Worm (Caenorhabditis elegans) whole organism, young adult: ENCODE measurements around the gene K08D9.9.

Experiments
- B0035.1 ChIP-seq: sonication (generic microtip); optimal IDR thresholded peaks from 2 replicates; lab custom pipeline; 2016; ENCODE audit warnings: missing genetic modification characterization, mild to moderate bottlenecking, missing compliant biosample characterization, missing genotype, missing genetic modification reagents
- F10E7.11 ChIP-seq: sonication (generic microtip); optimal IDR thresholded peaks from 2 replicates; lab custom pipeline; 2017; ENCODE audit warnings: mild to moderate bottlenecking, missing genetic modification characterization, moderate library complexity, missing compliant biosample characterization
- F33H1.4 ChIP-seq: fragments of 200-800 bp; sonication (Bioruptor generic); IDR thresholded peaks from 2 replicates; pipeline ENCODE4 v1.3.6; 2022; ENCODE audit warnings: missing genetic modification reagents, missing genetic modification characterization, missing compliant biosample characterization
- F37B4.10 ChIP-seq: fragments of 200-800 bp; sonication (Bioruptor generic); IDR thresholded peaks from 2 replicates; pipeline ENCODE4 v1.3.6; 2022; ENCODE audit warnings: missing genetic modification characterization, missing compliant biosample characterization
- F49E8.2 ChIP-seq: sonication (generic microtip); optimal IDR thresholded peaks from 3 replicates; lab custom pipeline; 2017; ENCODE audit warnings: missing genetic modification characterization, mild to moderate bottlenecking, missing compliant biosample characterization, antibody characterized with exemption, moderate library complexity; ENCODE audit not compliant: insufficient read depth
- ama-1 ChIP-seq, 3 experiments: fragments of 150-350 bp in 1 of 3; sonication (generic microtip) in 2 of 3; optimal IDR thresholded peaks; 2 replicates each; lab custom pipeline; 2014 to 2018; ENCODE audit warnings: missing biosample characterization in 2 of 3, missing genetic modification characterization in 2 of 3, missing genetic modification reagents in 2 of 3
- nfya-2 ChIP-seq: fragments of 200-800 bp; sonication (Bioruptor generic); IDR thresholded peaks from 2 replicates; pipeline ENCODE4 v1.3.6; 2022; ENCODE audit warnings: missing genetic modification reagents, missing genetic modification characterization, missing compliant biosample characterization
- pha-4 ChIP-seq: fragments of 150-350 bp; sonication (generic microtip); optimal IDR thresholded peaks from 2 replicates; lab custom pipeline; 2014; ENCODE audit warnings: missing biosample characterization, missing genetic modification reagents, missing genetic modification characterization
- snpc-3.4 ChIP-seq: sonication (generic microtip); optimal IDR thresholded peaks from 2 replicates; lab custom pipeline; 2017; ENCODE audit warnings: missing genetic modification characterization, mild to moderate bottlenecking, missing compliant biosample characterization, antibody characterized with exemption, moderate library complexity, missing genotype, missing genetic modification reagents

- TF ChIP-seq F37B4.10 (no peak), ama-1 (optimal IDR thresholded peaks at IDR 0.05; lab: Kevin White, UChicago) (no peak), ama-1 (GFP tag; optimal IDR thresholded peaks at IDR 0.05; lab: Kevin White, UChicago) (no peak), F49E8.2 (tag; lab: Kevin White, UChicago) (no peak), F33H1.4 (GFP tag; lab: Robert Waterston, UW) (no peak), B0035.1 (tag; lab: Kevin White, UChicago) (no peak), pha-4 (tag; lab: Kevin White, UChicago) (no peak), nfya-2 (GFP tag; lab: Robert Waterston, UW) (no peak), snpc-3.4 (no peak), F10E7.11 (tag; lab: Kevin White, UChicago) (no peak)
These were observed 31.4 kb upstream of the K08D9.9 start, which contains the start of gene T28A11.18 for ce11 chrV:3267950-3268349.
